Worm (Caenorhabditis elegans): ENCODE data around the gene otub-3.
"Not testable (repeated sequence)": the region's sequence is repeated elsewhere in the genome, so short reads cannot be mapped to it uniquely, and the experiment has no call there.

otub-3 gene

DNA sequence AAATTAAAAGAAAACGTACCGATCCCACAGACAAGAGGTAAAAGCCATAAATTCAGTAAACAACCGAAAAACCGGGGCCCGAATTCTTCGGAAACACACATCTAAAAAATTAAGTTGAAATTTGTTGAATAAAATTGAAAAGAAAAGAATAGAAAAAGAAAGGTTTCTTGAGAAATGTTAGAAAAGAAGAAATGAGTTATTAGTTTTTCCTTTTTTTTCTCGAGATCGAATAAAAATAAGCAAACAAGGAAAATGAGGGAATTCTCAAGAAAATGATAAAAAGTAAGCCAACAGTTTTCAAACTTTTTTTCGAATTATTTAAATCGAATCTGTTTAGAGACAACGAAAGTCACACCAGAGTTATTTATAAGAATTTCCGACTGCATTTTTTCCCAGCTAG, 22.5 kb upstream of the otub-3 start, which contains the start of gene H23L24.4:
TSS of gene H23L24.4 (minus strand) at position 101 of the 400 bp plus-strand sequence.
- TF ChIP-seq R02D3.7 (tag; optimal IDR thresholded peaks at IDR 0.05), result no peak
- no peak for TF ChIP-seq C34F6.9 (tag; optimal IDR thresholded peaks at IDR 0.05)
- TF ChIP-seq Y55F3AM.14 (GFP tag; optimal IDR thresholded peaks at IDR 0.05), result no peak
- TF ChIP-seq blmp-1 (tag; optimal IDR thresholded peaks at IDR 0.05; ENCODE audit: insufficient read depth), result no peak
- no peak for TF ChIP-seq zag-1 (tag; optimal IDR thresholded peaks at IDR 0.05)
- no peak for TF ChIP-seq F13H6.1 (tag; optimal IDR thresholded peaks at IDR 0.05)
- TF ChIP-seq peb-1 (tag; optimal IDR thresholded peaks at IDR 0.05), result no peak
- no peak for TF ChIP-seq nhr-237 (tag; optimal IDR thresholded peaks at IDR 0.05)
- no peak for TF ChIP-seq sem-4 (tag; optimal IDR thresholded peaks at IDR 0.05)
- TF ChIP-seq ztf-1 (GFP tag; conservative IDR thresholded peaks at IDR 0.05), result no peak
- TF ChIP-seq lsy-2 (tag; optimal IDR thresholded peaks at IDR 0.05), result no peak
- TF ChIP-seq nhr-21 (tag; optimal IDR thresholded peaks at IDR 0.05), result no peak

DNA sequence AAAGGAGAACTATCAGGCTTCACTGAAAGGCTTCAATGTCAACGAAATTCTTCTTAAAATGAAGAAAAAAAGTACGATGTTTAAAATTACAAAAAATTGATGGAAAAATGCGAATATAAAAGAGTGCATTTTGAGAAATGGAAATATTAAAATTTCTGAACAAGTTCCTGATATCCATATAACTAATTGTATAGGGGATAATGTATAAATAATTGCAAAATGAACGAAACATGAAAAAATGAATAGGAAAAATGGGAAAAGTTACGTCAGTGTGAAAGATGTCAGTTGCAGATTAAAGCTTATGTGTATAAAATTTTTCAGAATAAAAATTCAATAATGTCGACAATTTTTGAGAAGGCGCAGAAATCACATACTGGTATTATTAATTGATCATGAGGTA, 19.9 kb upstream of the otub-3 start:
- no peak for TF ChIP-seq nhr-11 (tag; optimal IDR thresholded peaks at IDR 0.05)
- no peak for TF ChIP-seq unc-55 (GFP tag; optimal IDR thresholded peaks at IDR 0.05)
- no peak for TF ChIP-seq elt-1 (tag; optimal IDR thresholded peaks at IDR 0.05)
- TF ChIP-seq unc-62 (GFP tag; optimal IDR thresholded peaks at IDR 0.05), result no peak
- TF ChIP-seq mab-5 (tag; optimal IDR thresholded peaks at IDR 0.05), result no peak
- no peak for TF ChIP-seq nhr-10 (tag; optimal IDR thresholded peaks at IDR 0.05)
- no peak for TF ChIP-seq nhr-77 (tag; optimal IDR thresholded peaks at IDR 0.05)
- TF ChIP-seq crh-2 (tag; optimal IDR thresholded peaks at IDR 0.05), result no peak
- TF ChIP-seq unc-39 (tag; optimal IDR thresholded peaks at IDR 0.05), result no peak
- TF ChIP-seq nhr-237 (tag; optimal IDR thresholded peaks at IDR 0.05), result no peak
- TF ChIP-seq ama-1 (optimal IDR thresholded peaks at IDR 0.05), result no peak

DNA sequence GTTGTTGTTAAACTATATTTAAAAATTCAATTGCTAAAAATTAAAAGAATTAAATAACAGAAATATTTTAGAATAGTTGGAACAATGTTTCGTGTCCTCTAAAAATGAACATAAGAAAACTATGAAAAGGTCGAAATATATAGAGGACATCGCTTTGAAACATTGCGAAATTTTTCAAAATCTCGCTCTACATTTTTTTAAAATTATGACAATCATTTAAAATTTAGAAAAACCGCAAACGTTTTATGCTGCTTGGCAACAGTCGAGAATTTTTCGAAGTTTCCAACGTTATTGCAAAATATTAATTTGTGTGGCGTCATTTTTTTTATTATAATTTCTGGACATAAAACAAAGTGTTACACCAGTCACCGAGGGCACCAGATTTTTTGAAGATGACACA, 12.9 kb upstream of the otub-3 start, which contains the start of the genes parg-2 and ipla-5:
TSS of gene parg-2 (minus strand) at position 101 of the 400 bp plus-strand sequence.
TSS of gene ipla-5 (plus strand) at position 216 of the 400 bp plus-strand sequence.
- not testable (repeated sequence) for TF ChIP-seq nhr-25, R02D3.7, skn-1 (tag; optimal IDR thresholded peaks at IDR 0.05)

DNA sequence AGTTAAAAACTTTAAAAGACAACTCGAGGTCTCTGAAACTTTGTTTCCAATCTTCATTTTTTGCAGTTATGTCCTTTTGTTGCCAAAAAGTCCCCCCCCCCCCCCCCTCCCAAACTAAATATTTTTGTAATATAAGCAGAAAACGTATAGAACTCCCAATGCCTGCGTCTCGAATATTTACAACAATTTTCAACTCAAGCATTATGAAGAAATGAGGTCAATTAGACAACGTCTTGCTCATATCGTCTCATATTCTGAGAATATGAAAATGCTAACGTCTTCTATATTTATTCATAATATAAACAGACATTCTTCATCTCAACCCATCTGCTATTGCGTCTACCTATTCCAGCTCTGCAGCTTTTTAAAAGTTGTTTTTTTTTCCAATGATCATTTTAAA, 9.8 kb upstream of the otub-3 start, which contains the start of gene H23L24.1:
TSS of gene H23L24.1 (plus strand) at position 301 of the 400 bp plus-strand sequence.
- TF ChIP-seq elt-3 (tag; optimal IDR thresholded peaks at IDR 0.05) (no peak), egl-27 (tag; optimal IDR thresholded peaks at IDR 0.05) (no peak), nhr-11 (tag; optimal IDR thresholded peaks at IDR 0.05) (no peak), dmd-4 (tag; optimal IDR thresholded peaks at IDR 0.05) (no peak), nhr-77 (tag; optimal IDR thresholded peaks at IDR 0.05) (no peak), sma-3 (GFP tag; optimal IDR thresholded peaks at IDR 0.05) (no peak), F13H6.1 (tag; optimal IDR thresholded peaks at IDR 0.05) (no peak), lin-13 (GFP tag; optimal IDR thresholded peaks at IDR 0.05) (no peak), ztf-1 (GFP tag; conservative IDR thresholded peaks at IDR 0.05) (no peak), peb-1 (tag; optimal IDR thresholded peaks at IDR 0.05) (no peak), zag-1 (tag; optimal IDR thresholded peaks at IDR 0.05) (no peak), ztf-4 (tag; optimal IDR thresholded peaks at IDR 0.05) (no peak), ceh-16 (tag; optimal IDR thresholded peaks at IDR 0.05) (no peak), mbf-1 (tag; optimal IDR thresholded peaks at IDR 0.05) (no peak), elt-1 (tag; optimal IDR thresholded peaks at IDR 0.05) (no peak), snpc-4 (tag; optimal IDR thresholded peaks at IDR 0.05) (no peak), ztf-11 (tag; optimal IDR thresholded peaks at IDR 0.05) (no peak), sma-9 (GFP tag; optimal IDR thresholded peaks at IDR 0.05) (no peak), sma-9 (tag; optimal IDR thresholded peaks at IDR 0.05) (no peak), unc-62 (GFP tag; optimal IDR thresholded peaks at IDR 0.05) (no peak)

DNA sequence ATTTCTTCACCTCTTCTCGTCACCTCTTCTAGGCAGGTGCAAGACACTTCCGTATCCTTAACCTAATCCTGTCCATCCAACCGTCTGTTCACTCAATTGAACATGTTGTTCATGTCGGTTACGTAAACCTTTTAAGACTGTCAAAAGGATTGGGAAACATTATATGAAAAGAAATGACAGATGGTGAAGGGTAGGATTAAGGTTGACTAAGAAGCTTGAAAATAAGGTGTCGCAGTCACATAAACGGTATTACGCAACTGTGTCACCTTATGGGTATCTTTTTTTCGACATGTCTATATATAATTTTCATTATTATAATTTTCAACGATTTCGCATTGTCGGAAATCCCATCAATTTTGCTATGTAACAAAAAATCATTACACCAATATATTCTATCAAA, 5.2 kb upstream of the otub-3 start:
- TF ChIP-seq ceh-16 (tag; optimal IDR thresholded peaks at IDR 0.05) (no peak), dmd-4 (tag; optimal IDR thresholded peaks at IDR 0.05) (no peak), nhr-11 (tag; optimal IDR thresholded peaks at IDR 0.05) (no peak), ztf-11 (tag; optimal IDR thresholded peaks at IDR 0.05) (no peak), C34F6.9 (tag; optimal IDR thresholded peaks at IDR 0.05) (no peak), crh-2 (tag; optimal IDR thresholded peaks at IDR 0.05) (no peak), nhr-25 (tag; optimal IDR thresholded peaks at IDR 0.05) (no peak), unc-39 (tag; optimal IDR thresholded peaks at IDR 0.05) (no peak)

Measured in whole organism, L2 larva.